Worm (Caenorhabditis elegans): ENCODE measurements around the gene F16F9.1.

F16F9.1 gene

ce11 chrX:8417727-8418126, 28.5 kb upstream of the F16F9.1 start (continued):
- TF ChIP-seq lin-15B (tag; optimal IDR thresholded peaks at IDR 0.05), result no peak
- no peak for TF ChIP-seq ZK546.5 (tag; optimal IDR thresholded peaks at IDR 0.05)
- peak; percentile 80 for TF ChIP-seq dmd-8 (GFP tag; IDR thresholded peaks at IDR 0.05)
- TF ChIP-seq zfp-3 (GFP tag; conservative IDR thresholded peaks at IDR 0.05), result no peak
- TF ChIP-seq mes-2 (tag; optimal IDR thresholded peaks at IDR 0.05; ENCODE audit: poor library complexity, severe bottlenecking), result peak; percentile 38
- 0 out of 2 replicates have a peak, but pooled peaks have one; percentile 23 for TF ChIP-seq F44E2.7 (GFP tag; IDR thresholded peaks at IDR 0.05)
- TF ChIP-seq T20F7.1 (GFP tag; optimal IDR thresholded peaks at IDR 0.05), result no peak
- TF ChIP-seq vab-7 (GFP tag; IDR thresholded peaks at IDR 0.05), result 0 out of 2 replicates have a peak, but pooled peaks have one; percentile 23
- TF ChIP-seq snpc-1.2 (GFP tag; IDR thresholded peaks at IDR 0.05), result peak; percentile 67
- no peak for TF ChIP-seq nhr-42 (GFP tag; IDR thresholded peaks at IDR 0.05)

- TF ChIP-seq hlh-11 (tag; optimal IDR thresholded peaks at IDR 0.05), result peak; percentile 43
- peak; percentile 24; the same call in 1 of the 2 replicates for TF ChIP-seq nhr-42 (GFP tag; IDR thresholded peaks at IDR 0.05)
- no peak for TF ChIP-seq attf-4 (tag; optimal IDR thresholded peaks at IDR 0.05)
- no peak for TF ChIP-seq ztf-11 (tag; optimal IDR thresholded peaks at IDR 0.05)
Observed at ce11 chrX:8418382-8418781, 27.8 kb upstream of the F16F9.1 start, which contains the start of gene spp-13. TSS of gene spp-13 (minus strand) at chrX:8418524.

- TF ChIP-seq dmd-8 (GFP tag; IDR thresholded peaks at IDR 0.05) (no peak), skn-1 (tag; optimal IDR thresholded peaks at IDR 0.05) (no peak), nhr-11 (tag; optimal IDR thresholded peaks at IDR 0.05) (no peak), lir-3 (tag; optimal IDR thresholded peaks at IDR 0.05) (no peak), D1046.2 (GFP tag; IDR thresholded peaks at IDR 0.05) (no peak), aha-1 (tag) (no peak), F37D6.2 (tag; optimal IDR thresholded peaks at IDR 0.05) (no peak), snpc-4 (tag; optimal IDR thresholded peaks at IDR 0.05) (no peak), zip-2 (tag; optimal IDR thresholded peaks at IDR 0.05) (no peak), jun-1 (tag; optimal IDR thresholded peaks at IDR 0.05) (no peak), lin-38 (GFP tag; IDR thresholded peaks at IDR 0.05) (no peak), Y75B8A.6 (GFP tag; IDR thresholded peaks at IDR 0.05) (no peak), mxl-2 (GFP tag; conservative IDR thresholded peaks at IDR 0.05) (no peak), lin-13 (GFP tag; optimal IDR thresholded peaks at IDR 0.05) (peak; percentile 7), egl-27 (tag; optimal IDR thresholded peaks at IDR 0.05) (no peak), hlh-11 (tag; optimal IDR thresholded peaks at IDR 0.05) (no peak), gei-8 (GFP tag; optimal IDR thresholded peaks at IDR 0.05) (no peak), mes-2 (tag; optimal IDR thresholded peaks at IDR 0.05; ENCODE audit: poor library complexity, severe bottlenecking) (peak; percentile 50), dve-1 (tag; optimal IDR thresholded peaks at IDR 0.05; ENCODE audit: insufficient read depth) (peak; percentile 46), mdt-29 (GFP tag; IDR thresholded peaks at IDR 0.05) (no peak), ceh-62 (tag; optimal IDR thresholded peaks at IDR 0.05) (no peak), zfp-3 (GFP tag; conservative IDR thresholded peaks at IDR 0.05) (no peak), nhr-102 (tag; optimal IDR thresholded peaks at IDR 0.05) (no peak), php-3 (GFP tag; IDR thresholded peaks at IDR 0.05) (no peak), zfp-2 (tag; optimal IDR thresholded peaks at IDR 0.05) (no peak), nhr-42 (GFP tag; IDR thresholded peaks at IDR 0.05) (no peak), ces-1 (GFP tag; optimal IDR thresholded peaks at IDR 0.05) (no peak), unc-62 (GFP tag; optimal IDR thresholded peaks at IDR 0.05 in 1 of 2) (peak in 1 of 2 experiments; percentile 77), unc-62 (tag; optimal IDR thresholded peaks at IDR 0.05) (no peak), set-16 (GFP tag; IDR thresholded peaks at IDR 0.05) (no peak), Y105C5A.15 (GFP tag; IDR thresholded peaks at IDR 0.05) (no peak), pqm-1 (tag; optimal IDR thresholded peaks at IDR 0.05) (no peak), aly-2 (tag; optimal IDR thresholded peaks at IDR 0.05) (no peak), fkh-10 (GFP tag; optimal IDR thresholded peaks at IDR 0.05) (no peak), daf-12 (tag; optimal IDR thresholded peaks at IDR 0.05) (no peak), nhr-48 (tag; optimal IDR thresholded peaks at IDR 0.05) (no peak), nhr-76 (tag; optimal IDR thresholded peaks at IDR 0.05) (no peak), mdl-1 (tag; optimal IDR thresholded peaks at IDR 0.05) (no peak), nhr-111 (GFP tag; optimal IDR thresholded peaks at IDR 0.05) (no peak), lim-7 (GFP tag; IDR thresholded peaks at IDR 0.05) (peak; percentile 68), sdz-12 (GFP tag; optimal IDR thresholded peaks at IDR 0.05) (no peak)
Observed at ce11 chrX:8419252-8419651, 27.0 kb upstream of the F16F9.1 start.
